Worm (Caenorhabditis elegans): ENCODE data around the gene C18H7.7.

DNA sequence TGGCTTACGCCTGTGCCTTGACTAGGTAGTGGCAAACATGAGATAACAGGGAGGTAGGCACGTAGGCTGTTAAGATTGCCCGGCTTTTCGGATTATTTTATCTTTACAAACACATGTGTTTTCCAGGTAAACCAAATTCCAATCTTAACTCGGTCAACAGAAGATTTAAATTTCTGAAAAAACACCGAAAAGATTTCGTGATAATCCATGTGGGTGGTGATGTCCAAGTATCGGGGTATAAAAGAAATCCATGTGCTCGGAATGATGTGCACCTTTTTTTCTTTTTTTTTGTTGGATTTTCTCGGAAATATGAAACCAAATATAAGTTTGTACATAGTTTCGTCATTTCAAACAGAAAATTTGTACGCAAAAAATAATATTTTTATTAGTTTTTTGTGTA lies 47.3 kb upstream of the C18H7.7 start:
- TF ChIP-seq ceh-36 (tag; optimal IDR thresholded peaks at IDR 0.05) (no peak), ama-1 (optimal IDR thresholded peaks at IDR 0.05) (no peak), tbx-11 (GFP tag; IDR thresholded peaks at IDR 0.05) (no peak), tbx-37 (GFP tag; conservative IDR thresholded peaks at IDR 0.05) (no peak), sea-1 (GFP tag; conservative IDR thresholded peaks at IDR 0.05) (no peak), pes-1 (GFP tag; IDR thresholded peaks at IDR 0.05) (no peak), B0310.2 (tag; optimal IDR thresholded peaks at IDR 0.05) (no peak)

Measured in whole organism, early embryonic.